Fruit fly (Drosophila melanogaster) whole organism, wandering third instar larva: ENCODE measurements around the gene Ir68a.
A peak's percentile ranks its signal among the peaks of the same experiment; 100 is the strongest.

ENCODE experiments used
- Abd-B ChIP-seq: fragments of >200 bp; optimal IDR thresholded peaks from 2 replicates; lab custom pipeline; 2017; ENCODE audit warnings: missing biosample characterization, missing genetic modification characterization
- CG32264 ChIP-seq: fragments of 200-800 bp; sonication (Bioruptor generic); optimal IDR thresholded peaks from 2 replicates; lab custom pipeline; 2016; ENCODE audit warnings: missing biosample characterization, missing genetic modification characterization
- CG9705 ChIP-seq: fragments of 200-800 bp; sonication (Bioruptor generic); optimal IDR thresholded peaks from 2 replicates; lab custom pipeline; 2018; ENCODE audit warnings: missing biosample characterization, mild to moderate bottlenecking, missing genetic modification characterization
- CrebA ChIP-seq: fragments of 200-800 bp; sonication (Bioruptor generic); optimal IDR thresholded peaks from 2 replicates; lab custom pipeline; 2016; ENCODE audit warnings: missing biosample characterization, mild to moderate bottlenecking, missing genetic modification characterization, borderline replicate concordance
- Dfd ChIP-seq: fragments of >200 bp; optimal IDR thresholded peaks from 2 replicates; lab custom pipeline; 2017; ENCODE audit warnings: missing biosample characterization, missing genetic modification characterization
- Dif ChIP-seq: fragments of 200-275, 200-300 bp; sonication (Bioruptor generic); optimal IDR thresholded peaks from 2 replicates; lab custom pipeline; 2018; ENCODE audit warnings: missing biosample characterization, missing genetic modification characterization; ENCODE audit not compliant: partially characterized antibody
- GATAd ChIP-seq: sonication (Bioruptor generic); optimal IDR thresholded peaks from 2 replicates; lab custom pipeline; 2016; ENCODE audit warnings: missing biosample characterization, missing genetic modification characterization
- HLH106 ChIP-seq: fragments of 200-800 bp; optimal IDR thresholded peaks from 3 replicates; lab custom pipeline; 2019; ENCODE audit warnings: missing biosample characterization, mild to moderate bottlenecking, missing genetic modification characterization, moderate library complexity
- Hnf4 ChIP-seq: fragments of 200-800 bp; sonication (Bioruptor generic); optimal IDR thresholded peaks from 2 replicates; lab custom pipeline; 2016; ENCODE audit warnings: missing biosample characterization, mild to moderate bottlenecking, missing genetic modification characterization
- Hr78 ChIP-seq: fragments of >200 bp; optimal IDR thresholded peaks from 2 replicates; lab custom pipeline; 2017; ENCODE audit warnings: missing biosample characterization, missing genetic modification characterization
- Hr83 ChIP-seq: fragments of 200-300 bp; sonication (Bioruptor generic); optimal IDR thresholded peaks from 2 replicates; lab custom pipeline; 2016; ENCODE audit warnings: missing biosample characterization, mild to moderate bottlenecking, missing genetic modification characterization, moderate library complexity; ENCODE audit not compliant: poor library complexity, severe bottlenecking
- Jra ChIP-seq: sonication (Bioruptor generic); optimal IDR thresholded peaks from 2 replicates; lab custom pipeline; 2016; ENCODE audit warnings: missing biosample characterization, missing genetic modification characterization
- Mio ChIP-seq: sonication (Bioruptor generic); optimal IDR thresholded peaks from 2 replicates; lab custom pipeline; 2016; ENCODE audit warnings: missing biosample characterization, missing genetic modification characterization
- Myc ChIP-seq: fragments of >200 bp; optimal IDR thresholded peaks from 2 replicates; lab custom pipeline; 2017
- N ChIP-seq: fragments of >200 bp; optimal IDR thresholded peaks from 2 replicates; lab custom pipeline; 2018; ENCODE audit warnings: missing biosample characterization, missing external identifiers, missing genetic modification characterization
- OdsH ChIP-seq: fragments of 200-800 bp; sonication (Bioruptor generic); optimal IDR thresholded peaks from 2 replicates; lab custom pipeline; 2016; ENCODE audit warnings: missing biosample characterization, mild to moderate bottlenecking, missing genetic modification characterization
- Rel ChIP-seq, 2 experiments: fragments of 200-800 bp; sonication (Bioruptor generic) in 1 of 2; optimal IDR thresholded peaks; 2 replicates in 1 of 2; 3 replicates in 1 of 2; lab custom pipeline; 2016 to 2019; ENCODE audit warnings: mild to moderate bottlenecking in 2 of 2, missing biosample characterization in 2 of 2, missing genetic modification characterization in 2 of 2, moderate library complexity in 1 of 2
- Sp1 ChIP-seq: fragments of 200-800 bp; sonication (Bioruptor generic); optimal IDR thresholded peaks from 3 replicates; lab custom pipeline; 2019; ENCODE audit warnings: missing biosample characterization, mild to moderate bottlenecking, missing genetic modification characterization, moderate library complexity
- Vsx2 ChIP-seq: fragments of 200-300, 225-300 bp; sonication (Bioruptor generic); optimal IDR thresholded peaks from 2 replicates; lab custom pipeline; 2018; ENCODE audit warnings: missing biosample characterization, missing genetic modification characterization; ENCODE audit not compliant: partially characterized antibody
- br ChIP-seq: fragments of 200-800 bp; sonication (Bioruptor generic); optimal IDR thresholded peaks from 2 replicates; lab custom pipeline; 2016; ENCODE audit warnings: missing biosample characterization, missing genetic modification characterization
- brk ChIP-seq: fragments of 200-800 bp; sonication (Bioruptor generic); optimal IDR thresholded peaks from 2 replicates; lab custom pipeline; 2016; ENCODE audit warnings: missing biosample characterization, mild to moderate bottlenecking, missing genetic modification characterization
- dl ChIP-seq, 2 experiments: fragments of 175-275, 200-275 bp in 1 of 2; fragments of 200-275 bp in 1 of 2; sonication (Bioruptor generic); optimal IDR thresholded peaks; lab custom pipeline; 2018; ENCODE audit warnings: mild to moderate bottlenecking in 2 of 2, missing biosample characterization in 2 of 2, missing genetic modification characterization in 2 of 2, moderate library complexity in 2 of 2; ENCODE audit not compliant: partially characterized antibody in 2 of 2, insufficient read depth in 1 of 2
- dmrt93B ChIP-seq: fragments of 200-800 bp; sonication (Bioruptor generic); optimal IDR thresholded peaks from 2 replicates; lab custom pipeline; 2018; ENCODE audit warnings: missing biosample characterization, mild to moderate bottlenecking, missing genetic modification characterization
- dsf ChIP-seq: sonication (Bioruptor generic); optimal IDR thresholded peaks from 2 replicates; lab custom pipeline; 2016; ENCODE audit warnings: missing biosample characterization, missing genetic modification characterization, borderline replicate concordance
- ey ChIP-seq: fragments of 200-800 bp; sonication (Bioruptor generic); optimal IDR thresholded peaks from 2 replicates; lab custom pipeline; 2016; ENCODE audit warnings: missing biosample characterization, missing genetic modification characterization
- foxo ChIP-seq, 2 experiments: fragments of 200-800 bp; sonication (Bioruptor generic); optimal IDR thresholded peaks; 2 replicates in 1 of 2; 3 replicates in 1 of 2; lab custom pipeline; 2016 to 2017; ENCODE audit warnings: missing biosample characterization in 2 of 2, missing genetic modification characterization in 2 of 2
- fru ChIP-seq: fragments of 200-800 bp; sonication (Bioruptor generic); optimal IDR thresholded peaks from 3 replicates; lab custom pipeline; 2016; ENCODE audit warnings: missing biosample characterization, mild to moderate bottlenecking, missing genetic modification characterization
- h ChIP-seq: fragments of 200-800 bp; sonication (Bioruptor generic); optimal IDR thresholded peaks from 3 replicates; lab custom pipeline; 2016; ENCODE audit warnings: missing biosample characterization, mild to moderate bottlenecking, missing genetic modification characterization
- jim ChIP-seq: fragments of 175-275, 200-325 bp; sonication (Bioruptor generic); optimal IDR thresholded peaks from 2 replicates; lab custom pipeline; 2016; ENCODE audit warnings: missing biosample characterization, mild to moderate bottlenecking, missing genetic modification characterization
- lola ChIP-seq: fragments of >200 bp; optimal IDR thresholded peaks from 2 replicates; lab custom pipeline; 2017; ENCODE audit warnings: missing biosample characterization, missing genetic modification characterization
- pan ChIP-seq: fragments of >200 bp; optimal IDR thresholded peaks from 2 replicates; lab custom pipeline; 2017
- psq ChIP-seq: fragments of 200-800 bp; sonication (Bioruptor generic); optimal IDR thresholded peaks from 3 replicates; lab custom pipeline; 2017; ENCODE audit warnings: missing biosample characterization, mild to moderate bottlenecking, missing genetic modification characterization, moderate library complexity
- rgr ChIP-seq: fragments of 200-800 bp; sonication (Bioruptor generic); optimal IDR thresholded peaks from 3 replicates; lab custom pipeline; 2016; ENCODE audit warnings: missing biosample characterization, mild to moderate bottlenecking, missing genetic modification characterization
- sage ChIP-seq: fragments of 200-800 bp; sonication (Bioruptor generic); optimal IDR thresholded peaks from 2 replicates; lab custom pipeline; 2016; ENCODE audit warnings: missing biosample characterization, mild to moderate bottlenecking, missing genetic modification characterization
- sv ChIP-seq: fragments of 200-800 bp; sonication (Bioruptor generic); optimal IDR thresholded peaks from 3 replicates; lab custom pipeline; 2016; ENCODE audit warnings: missing biosample characterization, missing genetic modification characterization
- tai ChIP-seq: sonication (Bioruptor generic); optimal IDR thresholded peaks from 2 replicates; lab custom pipeline; 2016; ENCODE audit warnings: missing biosample characterization, missing genetic modification characterization
- usp ChIP-seq: fragments of >200 bp; optimal IDR thresholded peaks from 2 replicates; lab custom pipeline; 2017; ENCODE audit warnings: missing biosample characterization, missing genetic modification characterization
- woc ChIP-seq: sonication (Bioruptor generic); optimal IDR thresholded peaks from 2 replicates; lab custom pipeline; 2016; ENCODE audit warnings: missing biosample characterization, mild to moderate bottlenecking, missing genetic modification characterization

Gene Ir68a

dm6 chr3L:11260737-11261455, 24.9 kb upstream of the Ir68a start:
- TF ChIP-seq sage (GFP tag; lab: Kevin White, UChicago), result no peak
- no peak for TF ChIP-seq lola
- TF ChIP-seq HLH106 (tag; lab: Kevin White, UChicago), result peak; percentile 50
- no peak for TF ChIP-seq br (GFP tag; lab: Kevin White, UChicago)
- no peak for TF ChIP-seq usp
- no peak for TF ChIP-seq dmrt93B
- TF ChIP-seq Dif, result no peak
- TF ChIP-seq Hr83, result no peak
- TF ChIP-seq woc, result no peak
- no peak for TF ChIP-seq Mio (GFP tag; lab: Kevin White, UChicago)
- TF ChIP-seq GATAd (GFP tag; lab: Kevin White, UChicago), result no peak
- no peak for TF ChIP-seq CrebA (GFP tag; lab: Kevin White, UChicago)
- no peak for TF ChIP-seq Hnf4
- no peak for TF ChIP-seq brk (GFP tag; lab: Kevin White, UChicago)
- no peak for TF ChIP-seq CG32264
- peak; percentile 44 for TF ChIP-seq h (GFP tag; lab: Kevin White, UChicago)
- TF ChIP-seq dsf (GFP tag; lab: Kevin White, UChicago), result no peak
- no peak for TF ChIP-seq ey (GFP tag; lab: Kevin White, UChicago)
- TF ChIP-seq pan (lab: Kevin White, UChicago), result no peak
- no peak for TF ChIP-seq Hr78
- TF ChIP-seq Sp1, result no peak
- no peak for TF ChIP-seq N (GFP tag; lab: Kevin White, UChicago)
- TF ChIP-seq dl (GFP tag; optimal IDR thresholded peaks at IDR 0.05; lab: Kevin White, UChicago; ENCODE audit: insufficient read depth in 1 of 2, partially characterized antibody in 2 of 2), result no peak
- peak; percentile 44 for TF ChIP-seq rgr (GFP tag; lab: Kevin White, UChicago)
- no peak for TF ChIP-seq CG9705 (GFP tag; lab: Kevin White, UChicago)
- TF ChIP-seq Dfd, result no peak
- no peak for TF ChIP-seq jim (GFP tag; lab: Kevin White, UChicago)
- peak in 1 of 2 experiments; percentile 39 for TF ChIP-seq foxo (GFP tag; optimal IDR thresholded peaks at IDR 0.05; lab: Kevin White, UChicago)
- no peak for TF ChIP-seq Rel (GFP tag; optimal IDR thresholded peaks at IDR 0.05; lab: Kevin White, UChicago)
- TF ChIP-seq Rel (tag; optimal IDR thresholded peaks at IDR 0.05; lab: Kevin White, UChicago), result no peak
- TF ChIP-seq OdsH (GFP tag; lab: Kevin White, UChicago), result no peak
- no peak for TF ChIP-seq Abd-B
- no peak for TF ChIP-seq Vsx2 (GFP tag; lab: Kevin White, UChicago)
- no peak for TF ChIP-seq Jra (GFP tag; lab: Kevin White, UChicago)
- TF ChIP-seq sv, result peak; percentile 31
- TF ChIP-seq tai (GFP tag; lab: Kevin White, UChicago), result peak; percentile 5
- peak; percentile 45 for TF ChIP-seq fru (GFP tag; lab: Kevin White, UChicago)
- no peak for TF ChIP-seq Myc (lab: Kevin White, UChicago)
- TF ChIP-seq psq, result no peak

- TF ChIP-seq foxo (GFP tag; optimal IDR thresholded peaks at IDR 0.05; lab: Kevin White, UChicago), result peak in 1 of 2 experiments; percentile 19
- TF ChIP-seq Abd-B, result no peak
- TF ChIP-seq Sp1, result no peak
- TF ChIP-seq br (GFP tag; lab: Kevin White, UChicago), result peak; percentile 32
- TF ChIP-seq Jra (GFP tag; lab: Kevin White, UChicago), result no peak
- TF ChIP-seq brk (GFP tag; lab: Kevin White, UChicago), result no peak
- no peak for TF ChIP-seq CrebA (GFP tag; lab: Kevin White, UChicago)
- peak; percentile 41 for TF ChIP-seq fru (GFP tag; lab: Kevin White, UChicago)
- peak; percentile 17 for TF ChIP-seq ey (GFP tag; lab: Kevin White, UChicago)
- no peak for TF ChIP-seq sage (GFP tag; lab: Kevin White, UChicago)
- peak; percentile 82 for TF ChIP-seq sv
- TF ChIP-seq CG32264, result no peak
Measured at dm6 chr3L:11260275-11260734, 24.3 kb upstream of the Ir68a start.
